Worm (Caenorhabditis elegans) whole organism, young adult: ENCODE results near the gene golg-4.

ENCODE experiments used
- B0019.2 ChIP-seq: fragments of 200-800 bp; sonication (Bioruptor generic); conservative IDR thresholded peaks from 2 replicates; pipeline ENCODE4 v1.3.6; 2022; ENCODE audit warnings: missing genetic modification reagents, missing genetic modification characterization, missing compliant biosample characterization
- C06A6.2 ChIP-seq: fragments of 200-800 bp; sonication (Bioruptor generic); conservative IDR thresholded peaks from 2 replicates; pipeline ENCODE4 v1.3.6; 2022; ENCODE audit warnings: missing genetic modification characterization, missing compliant biosample characterization
- C17E4.6 ChIP-seq: fragments of 200-800 bp; sonication (Bioruptor generic); IDR thresholded peaks from 2 replicates; pipeline ENCODE4 v1.3.6; 2022; ENCODE audit warnings: missing genetic modification reagents, missing genetic modification characterization, missing compliant biosample characterization
- D2030.7 ChIP-seq: fragments of 200-800 bp; sonication (Bioruptor generic); IDR thresholded peaks from 2 replicates; pipeline ENCODE4 v1.3.6; 2022; ENCODE audit warnings: missing genetic modification reagents, missing genetic modification characterization, missing compliant biosample characterization
- F22D6.2 ChIP-seq: sonication (generic microtip); optimal IDR thresholded peaks from 2 replicates; lab custom pipeline; 2016; ENCODE audit warnings: mild to moderate bottlenecking, missing genetic modification characterization, missing compliant biosample characterization
- F33H1.4 ChIP-seq: fragments of 200-800 bp; sonication (Bioruptor generic); IDR thresholded peaks from 2 replicates; pipeline ENCODE4 v1.3.6; 2022; ENCODE audit warnings: missing genetic modification reagents, missing genetic modification characterization, missing compliant biosample characterization
- F55B11.4 ChIP-seq: sonication (generic microtip); optimal IDR thresholded peaks from 2 replicates; lab custom pipeline; 2016; ENCODE audit warnings: missing compliant biosample characterization, missing genetic modification characterization, borderline replicate concordance; ENCODE audit not compliant: insufficient read depth
- Y53G8AR.9 ChIP-seq: fragments of 200-800 bp; sonication (Bioruptor generic); conservative IDR thresholded peaks from 2 replicates; pipeline ENCODE4 v1.3.6; 2022; ENCODE audit warnings: missing genetic modification reagents, missing genetic modification characterization, missing compliant biosample characterization
- Y67H2A.10 ChIP-seq: fragments of 200-800 bp; sonication (Bioruptor generic); conservative IDR thresholded peaks from 2 replicates; pipeline ENCODE4 v1.3.6; 2022; ENCODE audit warnings: missing genetic modification reagents, missing genetic modification characterization, missing compliant biosample characterization
- Y95B8A.8 ChIP-seq: fragments of 200-800 bp; sonication (Bioruptor generic); IDR thresholded peaks from 2 replicates; pipeline ENCODE4 v1.3.6; 2022; ENCODE audit warnings: missing genetic modification reagents, missing genetic modification characterization, missing compliant biosample characterization
- ZK185.1 ChIP-seq: sonication (generic microtip); optimal IDR thresholded peaks from 2 replicates; lab custom pipeline; 2016; ENCODE audit warnings: mild to moderate bottlenecking, missing genetic modification characterization, missing compliant biosample characterization; ENCODE audit not compliant: poor library complexity, severe bottlenecking
- akir-1 ChIP-seq: fragments of 200-800 bp; sonication (Bioruptor generic); optimal IDR thresholded peaks from 2 replicates; lab custom pipeline; 2018; ENCODE audit warnings: mild to moderate bottlenecking, missing genetic modification characterization, moderate library complexity, missing compliant biosample characterization
- ama-1 ChIP-seq, 3 experiments: fragments of 150-350 bp in 1 of 3; sonication (generic microtip) in 2 of 3; optimal IDR thresholded peaks; 2 replicates each; lab custom pipeline; 2014 to 2018; ENCODE audit warnings: missing biosample characterization in 2 of 3, missing genetic modification characterization in 2 of 3, missing genetic modification reagents in 2 of 3
- aptf-2 ChIP-seq: fragments of 200-800 bp; sonication (Bioruptor generic); conservative IDR thresholded peaks from 2 replicates; pipeline ENCODE4 v1.3.6; 2022; ENCODE audit warnings: missing genetic modification reagents, missing genetic modification characterization, missing compliant biosample characterization
- aptf-3 ChIP-seq: fragments of 200-800 bp; sonication (Bioruptor generic); IDR thresholded peaks from 2 replicates; pipeline ENCODE4 v1.3.6; 2022; ENCODE audit warnings: missing genetic modification characterization, missing compliant biosample characterization
- attf-6 ChIP-seq: fragments of 200-800 bp; sonication (Bioruptor generic); IDR thresholded peaks from 2 replicates; pipeline ENCODE4 v1.3.6; 2022; ENCODE audit warnings: missing genetic modification reagents, missing genetic modification characterization, missing compliant biosample characterization
- ceh-79 ChIP-seq: sonication (generic microtip); optimal IDR thresholded peaks from 2 replicates; lab custom pipeline; 2017; ENCODE audit warnings: mild to moderate bottlenecking, missing genetic modification characterization, missing compliant biosample characterization
- dpff-1 ChIP-seq: sonication (generic microtip); optimal IDR thresholded peaks from 2 replicates; lab custom pipeline; 2017; ENCODE audit warnings: mild to moderate bottlenecking, missing genetic modification characterization, missing compliant biosample characterization
- dpl-1 ChIP-seq: fragments of 150-350 bp; optimal IDR thresholded peaks from 2 replicates; lab custom pipeline; 2014; ENCODE audit warnings: missing biosample characterization, missing genetic modification reagents, missing genetic modification characterization
- efl-1 ChIP-seq: fragments of 150-350 bp; optimal IDR thresholded peaks from 2 replicates; lab custom pipeline; 2014; ENCODE audit warnings: missing biosample characterization, missing genetic modification reagents, missing genetic modification characterization
- egl-18 ChIP-seq: fragments of 200-800 bp; sonication (Bioruptor generic); IDR thresholded peaks from 2 replicates; pipeline ENCODE4 v1.3.6; 2022; ENCODE audit warnings: missing genetic modification reagents, missing genetic modification characterization, missing compliant biosample characterization
- egl-44 ChIP-seq: fragments of 200-800 bp; sonication (Bioruptor generic); IDR thresholded peaks from 2 replicates; pipeline ENCODE4 v1.3.6; 2022; ENCODE audit warnings: missing genetic modification reagents, missing genetic modification characterization, missing compliant biosample characterization
- ekl-4 ChIP-seq: fragments of 200-800 bp; sonication (Bioruptor generic); IDR thresholded peaks from 2 replicates; pipeline ENCODE4 v1.3.6; 2022; ENCODE audit warnings: missing genetic modification reagents, missing genetic modification characterization, missing compliant biosample characterization
- fkh-3 ChIP-seq: sonication (generic microtip); optimal IDR thresholded peaks from 2 replicates; lab custom pipeline; 2016; ENCODE audit warnings: mild to moderate bottlenecking, missing genetic modification characterization, missing compliant biosample characterization
- gei-17 ChIP-seq: fragments of 200-800 bp; sonication (Bioruptor generic); optimal IDR thresholded peaks from 2 replicates; lab custom pipeline; 2018; ENCODE audit warnings: mild to moderate bottlenecking, missing genetic modification characterization, missing compliant biosample characterization
- him-1 ChIP-seq: sonication (generic microtip); optimal IDR thresholded peaks from 2 replicates; lab custom pipeline; 2016; ENCODE audit warnings: missing genotype, missing genetic modification reagents, missing genetic modification characterization, missing compliant biosample characterization
- hsf-1 ChIP-seq: fragments of 200-800 bp; sonication (Bioruptor generic); IDR thresholded peaks from 2 replicates; pipeline ENCODE4 v1.3.6; 2022; ENCODE audit warnings: missing genetic modification reagents, missing genetic modification characterization, missing compliant biosample characterization
- lin-26 ChIP-seq: fragments of 200-800 bp; sonication (Bioruptor generic); IDR thresholded peaks from 2 replicates; pipeline ENCODE4 v1.3.6; 2022; ENCODE audit warnings: missing genetic modification reagents, missing genetic modification characterization, missing compliant biosample characterization
- lin-54 ChIP-seq: fragments of 200-800 bp; sonication (Bioruptor generic); optimal IDR thresholded peaks from 2 replicates; lab custom pipeline; 2018; ENCODE audit warnings: mild to moderate bottlenecking, missing genetic modification characterization, missing compliant biosample characterization
- lsl-1 ChIP-seq: fragments of 200-800 bp; sonication (Bioruptor generic); optimal IDR thresholded peaks from 2 replicates; lab custom pipeline; 2018; ENCODE audit warnings: mild to moderate bottlenecking, missing genetic modification characterization, moderate library complexity, missing compliant biosample characterization
- madf-6 ChIP-seq: fragments of 200-800 bp; sonication (Bioruptor generic); IDR thresholded peaks from 2 replicates; pipeline ENCODE4 v1.3.6; 2022; ENCODE audit warnings: missing genetic modification reagents, missing genetic modification characterization, missing compliant biosample characterization
- mcd-1 ChIP-seq: fragments of 200-800 bp; sonication (Bioruptor generic); IDR thresholded peaks from 2 replicates; pipeline ENCODE4 v1.3.6; 2022; ENCODE audit warnings: missing genetic modification reagents, missing genetic modification characterization, missing compliant biosample characterization
- mel-28 ChIP-seq: sonication (generic microtip); optimal IDR thresholded peaks from 2 replicates; lab custom pipeline; 2016; ENCODE audit warnings: borderline replicate concordance, mild to moderate bottlenecking, missing genetic modification characterization, missing compliant biosample characterization
- nfya-1 ChIP-seq: sonication (generic microtip); optimal IDR thresholded peaks from 2 replicates; lab custom pipeline; 2017; ENCODE audit warnings: antibody characterized with exemption, missing compliant biosample characterization, missing genetic modification characterization, borderline replicate concordance; ENCODE audit not compliant: insufficient read depth
- nhr-120 ChIP-seq: fragments of 200-800 bp; sonication (Bioruptor generic); IDR thresholded peaks from 2 replicates; pipeline ENCODE4 v1.3.6; 2022; ENCODE audit warnings: missing genetic modification characterization, missing compliant biosample characterization
- nhr-179 ChIP-seq: sonication (generic microtip); optimal IDR thresholded peaks from 2 replicates; lab custom pipeline; 2016; ENCODE audit warnings: mild to moderate bottlenecking, missing genetic modification characterization, missing compliant biosample characterization
- nhr-90 ChIP-seq: sonication (generic microtip); optimal IDR thresholded peaks from 2 replicates; lab custom pipeline; 2016; ENCODE audit warnings: missing genotype, mild to moderate bottlenecking, missing genetic modification characterization, missing compliant biosample characterization
- repo-1 ChIP-seq: sonication (generic microtip); optimal IDR thresholded peaks from 2 replicates; lab custom pipeline; 2017; ENCODE audit warnings: mild to moderate bottlenecking, missing genetic modification characterization, missing compliant biosample characterization
- snpc-1.1 ChIP-seq: sonication (generic microtip); optimal IDR thresholded peaks from 2 replicates; lab custom pipeline; 2017; ENCODE audit warnings: missing genetic modification characterization, mild to moderate bottlenecking, missing compliant biosample characterization, antibody characterized with exemption, moderate library complexity, missing genotype, missing genetic modification reagents; ENCODE audit not compliant: insufficient read depth
- snpc-3.4 ChIP-seq: sonication (generic microtip); optimal IDR thresholded peaks from 2 replicates; lab custom pipeline; 2017; ENCODE audit warnings: missing genetic modification characterization, mild to moderate bottlenecking, missing compliant biosample characterization, antibody characterized with exemption, moderate library complexity, missing genotype, missing genetic modification reagents
- tbp1 ChIP-seq: fragments of 200-800 bp; sonication (Bioruptor generic); optimal IDR thresholded peaks from 2 replicates; lab custom pipeline; 2018; ENCODE audit warnings: mild to moderate bottlenecking, missing genetic modification characterization, missing compliant biosample characterization
- unc-130 ChIP-seq: sonication (generic microtip); optimal IDR thresholded peaks from 2 replicates; lab custom pipeline; 2016; ENCODE audit warnings: missing genetic modification reagents, missing genetic modification characterization, missing compliant biosample characterization
- unc-62 ChIP-seq: fragments of 150-350 bp; optimal IDR thresholded peaks from 2 replicates; lab custom pipeline; 2014; ENCODE audit warnings: missing biosample characterization, missing genetic modification reagents, missing genetic modification characterization
- xnd-1 ChIP-seq: sonication (generic microtip); optimal IDR thresholded peaks from 2 replicates; lab custom pipeline; 2016; ENCODE audit warnings: missing genotype, missing genetic modification reagents, missing genetic modification characterization, missing compliant biosample characterization
- ztf-18 ChIP-seq: sonication (generic microtip); optimal IDR thresholded peaks from 2 replicates; lab custom pipeline; 2016; ENCODE audit warnings: missing genotype, mild to moderate bottlenecking, missing genetic modification characterization, missing compliant biosample characterization
- ztf-25 ChIP-seq: fragments of 200-800 bp; sonication (Bioruptor generic); IDR thresholded peaks from 2 replicates; pipeline ENCODE4 v1.3.6; 2022; ENCODE audit warnings: missing genetic modification reagents, missing genetic modification characterization, missing compliant biosample characterization
- ztf-6 ChIP-seq: fragments of 200-800 bp; sonication (Bioruptor generic); IDR thresholded peaks from 2 replicates; pipeline ENCODE4 v1.3.6; 2022; ENCODE audit warnings: missing genetic modification reagents, missing genetic modification characterization, missing compliant biosample characterization

The golg-4 gene

ce11 chrIII:3398485-3398884 is 6.9 kb upstream of the golg-4 start (continued):
- TF ChIP-seq aptf-2 (GFP tag; lab: Robert Waterston, UW) (no peak), madf-6 (peak; percentile 66; the same call in 1 of the 2 replicates), nhr-179 (tag; lab: Kevin White, UChicago) (no peak), ztf-18 (tag; lab: Kevin White, UChicago) (no peak), gei-17 (GFP tag; lab: Kevin White, UChicago) (no peak), mel-28 (tag; lab: Kevin White, UChicago) (no peak), lin-54 (GFP tag; lab: Kevin White, UChicago) (no peak), nhr-90 (tag; lab: Kevin White, UChicago) (no peak), D2030.7 (GFP tag; lab: Robert Waterston, UW) (peak; percentile 36; the same call in 1 of the 2 replicates), nhr-120 (GFP tag; lab: Robert Waterston, UW) (no peak), repo-1 (no peak), akir-1 (no peak), C17E4.6 (GFP tag; lab: Robert Waterston, UW) (no peak), ztf-25 (GFP tag; lab: Robert Waterston, UW) (no peak), hsf-1 (no peak), nfya-1 (tag; lab: Kevin White, UChicago) (no peak), F33H1.4 (GFP tag; lab: Robert Waterston, UW) (peak; percentile 56), unc-62 (GFP tag; lab: Kevin White, UChicago) (no peak), ceh-79 (no peak), egl-44 (GFP tag; lab: Robert Waterston, UW) (no peak), B0019.2 (no peak), ZK185.1 (tag; lab: Kevin White, UChicago) (no peak), ama-1 (optimal IDR thresholded peaks at IDR 0.05; lab: Kevin White, UChicago) (no peak), ama-1 (GFP tag; optimal IDR thresholded peaks at IDR 0.05; lab: Kevin White, UChicago) (no peak), fkh-3 (tag; lab: Kevin White, UChicago) (no peak), aptf-3 (no peak), mcd-1 (GFP tag; lab: Robert Waterston, UW) (peak; percentile 36; the same call in 1 of the 2 replicates), egl-18 (GFP tag; lab: Robert Waterston, UW) (no peak), F55B11.4 (tag; lab: Kevin White, UChicago) (no peak), ztf-6 (GFP tag; lab: Robert Waterston, UW) (no peak), dpl-1 (GFP tag; lab: Kevin White, UChicago) (no peak)

- TF ChIP-seq C06A6.2 (no peak), Y53G8AR.9 (GFP tag; lab: Robert Waterston, UW) (peak; percentile 73), snpc-1.1 (tag; lab: Kevin White, UChicago) (peak; percentile 57), attf-6 (0 out of 2 replicates have a peak, but pooled peaks have one; percentile 51), snpc-3.4 (tag; lab: Kevin White, UChicago) (peak; percentile 59), Y67H2A.10 (GFP tag; lab: Robert Waterston, UW) (no peak), lin-26 (GFP tag; lab: Robert Waterston, UW) (0 out of 2 replicates have a peak, but pooled peaks have one; percentile 59), D2030.7 (GFP tag; lab: Robert Waterston, UW) (peak; percentile 32), lsl-1 (GFP tag; lab: Kevin White, UChicago) (peak; percentile 25), tbp1 (GFP tag; lab: Kevin White, UChicago) (peak; percentile 12), F22D6.2 (tag; lab: Kevin White, UChicago) (no peak), him-1 (tag; lab: Kevin White, UChicago) (peak; percentile 38), madf-6 (peak; percentile 42; the same call in 1 of the 2 replicates), xnd-1 (tag; lab: Kevin White, UChicago) (peak; percentile 17), Y95B8A.8 (GFP tag; lab: Robert Waterston, UW) (0 out of 2 replicates have a peak, but pooled peaks have one; percentile 40), ekl-4 (GFP tag; lab: Robert Waterston, UW) (0 out of 2 replicates have a peak, but pooled peaks have one; percentile 22), efl-1 (GFP tag; lab: Kevin White, UChicago) (peak; percentile 26), unc-130 (GFP tag; lab: Kevin White, UChicago) (peak; percentile 28), hsf-1 (peak; percentile 60; the same call in 1 of the 2 replicates), dpff-1 (no peak), ama-1 (optimal IDR thresholded peaks at IDR 0.05; lab: Kevin White, UChicago) (no peak), ama-1 (GFP tag; optimal IDR thresholded peaks at IDR 0.05; lab: Kevin White, UChicago) (peak in 1 of 2 experiments; percentile 65), egl-18 (GFP tag; lab: Robert Waterston, UW) (no peak)
Observed at ce11 chrIII:3400444-3400843, 4.9 kb upstream of the golg-4 start.
